Worm (Caenorhabditis elegans) whole organism, L4 larva: ENCODE data around the gene B0336.12.

Experiments used
- F49E8.2 ChIP-seq: sonication (generic microtip); optimal IDR thresholded peaks from 2 replicates; lab custom pipeline; 2016; ENCODE audit warnings: missing compliant biosample characterization, mild to moderate bottlenecking, missing genetic modification characterization, borderline replicate concordance
- ceh-82 ChIP-seq: sonication (generic microtip); optimal IDR thresholded peaks from 2 replicates; lab custom pipeline; 2017; ENCODE audit warnings: missing biosample characterization, missing genetic modification characterization
- ctbp-1 ChIP-seq: fragments of 200-800 bp; sonication (Bioruptor generic); IDR thresholded peaks from 2 replicates; pipeline ENCODE4 v1.3.6; 2022; ENCODE audit warnings: missing genetic modification reagents, missing genetic modification characterization, missing compliant biosample characterization
- egl-27 ChIP-seq: sonication (generic microtip); optimal IDR thresholded peaks from 3 replicates; lab custom pipeline; 2017; ENCODE audit warnings: missing biosample characterization, missing genetic modification reagents, missing genetic modification characterization
- lin-15B ChIP-seq: fragments of 150-350 bp; sonication (generic microtip); optimal IDR thresholded peaks from 3 replicates; lab custom pipeline; 2014; ENCODE audit warnings: missing biosample characterization, missing genetic modification characterization
- nhr-10 ChIP-seq: fragments of 150-350 bp; optimal IDR thresholded peaks from 2 replicates; lab custom pipeline; 2014; ENCODE audit warnings: missing biosample characterization, missing genetic modification characterization
- nhr-11 ChIP-seq: fragments of 150-350 bp; optimal IDR thresholded peaks from 2 replicates; lab custom pipeline; 2014; ENCODE audit warnings: missing biosample characterization, missing genetic modification characterization
- nhr-111 ChIP-seq: fragments of 200-800 bp; sonication (Bioruptor generic); optimal IDR thresholded peaks from 2 replicates; lab custom pipeline; 2018; ENCODE audit warnings: mild to moderate bottlenecking, missing genetic modification characterization, missing compliant biosample characterization
- nhr-237 ChIP-seq: sonication (generic microtip); optimal IDR thresholded peaks from 2 replicates; lab custom pipeline; 2017; ENCODE audit warnings: missing biosample characterization, missing genetic modification characterization
- nhr-28 ChIP-seq: fragments of 150-350 bp; optimal IDR thresholded peaks from 2 replicates; lab custom pipeline; 2014; ENCODE audit warnings: missing biosample characterization, missing genetic modification characterization
- nhr-6 ChIP-seq: fragments of 150-350 bp; optimal IDR thresholded peaks from 2 replicates; lab custom pipeline; 2014; ENCODE audit warnings: missing biosample characterization, missing genetic modification characterization
- tra-1 ChIP-seq: fragments of 200-800 bp; sonication (Bioruptor generic); IDR thresholded peaks from 2 replicates; pipeline ENCODE4 v1.3.6; 2022; ENCODE audit warnings: missing genetic modification reagents, missing genetic modification characterization, missing compliant biosample characterization

DNA sequence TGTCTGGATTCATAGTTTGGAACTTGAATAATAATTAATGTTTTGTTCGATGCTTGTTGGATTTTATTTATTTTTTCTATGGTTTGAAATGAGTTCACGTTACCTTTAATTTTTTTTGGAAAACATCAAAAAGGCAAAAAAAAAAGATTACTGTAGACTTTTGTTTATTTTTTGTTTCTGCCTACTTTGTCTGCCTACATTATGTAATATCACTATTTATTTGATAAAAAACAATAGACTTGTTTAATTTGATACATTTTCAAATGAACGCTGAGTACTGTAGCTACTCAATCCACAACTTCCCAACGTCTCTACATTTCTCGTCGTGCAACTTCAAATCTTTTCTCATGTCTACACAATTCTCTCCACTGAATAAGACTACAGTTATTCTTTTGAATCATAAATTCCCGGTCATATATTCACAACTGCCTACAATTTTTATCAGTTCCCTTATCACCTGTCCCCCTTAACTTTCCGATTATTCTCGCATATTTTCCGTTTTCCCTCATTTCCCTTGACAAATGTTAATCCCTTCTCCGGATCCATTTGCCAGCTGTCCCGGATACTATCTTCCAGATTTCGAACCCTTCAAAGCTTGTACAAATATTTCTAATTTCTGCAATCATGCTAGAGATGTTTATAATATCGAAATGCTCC, 21.2 kb upstream of the B0336.12 start, which contains the start of the genes B0244.9 and B0244.7:
- TF ChIP-seq nhr-11 (tag; lab: Kevin White, UChicago) (no peak), nhr-28 (tag; lab: Kevin White, UChicago) (peak; percentile 62), nhr-6 (no peak), nhr-10 (tag; lab: Kevin White, UChicago) (no peak), lin-15B (no peak), tra-1 (GFP tag; lab: Robert Waterston, UW) (no peak), nhr-111 (GFP tag; lab: Kevin White, UChicago) (no peak), ceh-82 (tag; lab: Kevin White, UChicago) (no peak), nhr-237 (tag; lab: Kevin White, UChicago) (no peak), F49E8.2 (tag; lab: Kevin White, UChicago) (no peak), egl-27 (tag; lab: Kevin White, UChicago) (no peak), ctbp-1 (GFP tag; lab: Robert Waterston, UW) (no peak)
